Worm (Caenorhabditis elegans) whole organism, young adult: ENCODE measurements around the gene pptr-2.

Experiments
- T26A5.8 ChIP-seq: sonication (generic microtip); optimal IDR thresholded peaks from 2 replicates; lab custom pipeline; 2016; ENCODE audit warnings: missing genetic modification characterization, missing compliant biosample characterization
- Y67H2A.10 ChIP-seq: fragments of 200-800 bp; sonication (Bioruptor generic); conservative IDR thresholded peaks from 2 replicates; pipeline ENCODE4 v1.3.6; 2022; ENCODE audit warnings: missing genetic modification reagents, missing genetic modification characterization, missing compliant biosample characterization
- ama-1 ChIP-seq, 3 experiments: fragments of 150-350 bp in 1 of 3; sonication (generic microtip) in 2 of 3; optimal IDR thresholded peaks; 2 replicates each; lab custom pipeline; 2014 to 2018; ENCODE audit warnings: missing biosample characterization in 2 of 3, missing genetic modification characterization in 2 of 3, missing genetic modification reagents in 2 of 3
- cebp-2 ChIP-seq: fragments of 200-800 bp; sonication (Bioruptor generic); IDR thresholded peaks from 2 replicates; pipeline ENCODE4 v1.3.6; 2022; ENCODE audit warnings: missing genetic modification characterization, missing compliant biosample characterization
- lin-35 ChIP-seq, 3 experiments: fragments of 150-350 bp in 2 of 3; sonication (generic microtip) in 1 of 3; optimal IDR thresholded peaks; 2 replicates each; lab custom pipeline; 2014 to 2018; ENCODE audit warnings: missing biosample characterization in 3 of 3, missing genetic modification characterization in 3 of 3, missing genetic modification reagents in 3 of 3
- rcor-1 ChIP-seq: fragments of 200-800 bp; sonication (Bioruptor generic); IDR thresholded peaks from 2 replicates; pipeline ENCODE4 v1.3.6; 2022; ENCODE audit warnings: missing genetic modification reagents, missing genetic modification characterization, missing compliant biosample characterization
- snpc-3.4 ChIP-seq: sonication (generic microtip); optimal IDR thresholded peaks from 2 replicates; lab custom pipeline; 2017; ENCODE audit warnings: missing genetic modification characterization, mild to moderate bottlenecking, missing compliant biosample characterization, antibody characterized with exemption, moderate library complexity, missing genotype, missing genetic modification reagents
- snpc-4 ChIP-seq, 5 experiments: fragments of 150-350 bp in 1 of 5; sonication (generic microtip) in 4 of 5; optimal IDR thresholded peaks; 2 replicates each; lab custom pipeline; 2014 to 2018; ENCODE audit warnings: missing genetic modification characterization in 5 of 5, missing biosample characterization in 3 of 5, antibody characterized with exemption in 2 of 5, mild to moderate bottlenecking in 2 of 5, missing compliant biosample characterization in 2 of 5, missing genotype in 2 of 5, moderate library complexity in 2 of 5, missing genetic modification reagents in 1 of 5
- unc-130 ChIP-seq: sonication (generic microtip); optimal IDR thresholded peaks from 2 replicates; lab custom pipeline; 2016; ENCODE audit warnings: missing genetic modification reagents, missing genetic modification characterization, missing compliant biosample characterization
- unc-62 ChIP-seq: fragments of 150-350 bp; optimal IDR thresholded peaks from 2 replicates; lab custom pipeline; 2014; ENCODE audit warnings: missing biosample characterization, missing genetic modification reagents, missing genetic modification characterization
- zfh-2 ChIP-seq: fragments of 200-800 bp; sonication (Bioruptor generic); conservative IDR thresholded peaks from 2 replicates; pipeline ENCODE4 v1.3.6; 2022; ENCODE audit warnings: missing genetic modification reagents, missing genetic modification characterization, missing compliant biosample characterization

DNA sequence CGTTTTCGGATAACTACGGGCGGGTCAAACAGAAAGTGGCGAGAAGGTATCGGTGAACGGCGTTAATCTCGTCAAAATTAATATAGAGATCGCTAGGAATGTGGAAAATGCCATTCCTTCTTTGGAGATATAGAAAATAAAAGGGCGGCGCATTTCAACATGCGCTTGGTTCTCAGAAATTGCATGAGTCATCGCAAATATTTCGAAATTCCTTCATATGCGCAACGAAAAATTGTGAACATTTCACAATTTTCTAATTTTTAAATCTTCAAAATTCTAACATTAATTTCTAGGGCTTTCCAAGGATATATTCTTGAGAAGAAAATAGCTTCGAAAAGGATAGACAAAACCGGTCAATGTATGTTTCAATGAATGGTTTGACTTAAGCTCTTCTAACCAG lies 44.1 kb upstream of the pptr-2 start:
- no peak for TF ChIP-seq snpc-4 (GFP tag; optimal IDR thresholded peaks at IDR 0.05; lab: Kevin White, UChicago)
- no peak for TF ChIP-seq snpc-4 (tag; optimal IDR thresholded peaks at IDR 0.05; lab: Kevin White, UChicago)
- TF ChIP-seq ama-1 (optimal IDR thresholded peaks at IDR 0.05; lab: Kevin White, UChicago): no peak
- no peak for TF ChIP-seq ama-1 (GFP tag; optimal IDR thresholded peaks at IDR 0.05; lab: Kevin White, UChicago)
- no peak for TF ChIP-seq unc-62 (GFP tag; lab: Kevin White, UChicago)
- TF ChIP-seq cebp-2 (GFP tag; lab: Robert Waterston, UW): no peak
- no peak for TF ChIP-seq Y67H2A.10 (GFP tag; lab: Robert Waterston, UW)
- TF ChIP-seq zfh-2 (GFP tag; lab: Robert Waterston, UW): no peak
- TF ChIP-seq rcor-1 (GFP tag; lab: Robert Waterston, UW): no peak
- TF ChIP-seq unc-130 (GFP tag; lab: Kevin White, UChicago): no peak
- TF ChIP-seq snpc-3.4: no peak
- no peak for TF ChIP-seq T26A5.8 (tag; lab: Kevin White, UChicago)
- no peak for TF ChIP-seq lin-35 (GFP tag; optimal IDR thresholded peaks at IDR 0.05; lab: Kevin White, UChicago)
